Worm (Caenorhabditis elegans) whole organism, early embryonic: Measurements from ENCODE around the gene cest-17.

Source experiments
- B0310.2 ChIP-seq: sonication (generic microtip); optimal IDR thresholded peaks from 2 replicates; lab custom pipeline; 2016; ENCODE audit warnings: mild to moderate bottlenecking, missing genetic modification characterization, missing compliant biosample characterization
- F13C5.2 ChIP-seq: sonication (generic microtip); optimal IDR thresholded peaks from 2 replicates; lab custom pipeline; 2017; ENCODE audit warnings: mild to moderate bottlenecking, missing genetic modification characterization, inconsistent platforms, missing compliant biosample characterization
- aly-1 ChIP-seq: sonication (generic microtip); optimal IDR thresholded peaks from 2 replicates; lab custom pipeline; 2016; ENCODE audit warnings: missing genetic modification characterization, missing compliant biosample characterization
- ama-1 ChIP-seq: fragments of 150-350 bp; optimal IDR thresholded peaks from 2 replicates; lab custom pipeline; 2014
- ceh-36 ChIP-seq: sonication (generic microtip); optimal IDR thresholded peaks from 2 replicates; lab custom pipeline; 2016; ENCODE audit warnings: missing genetic modification characterization, inconsistent platforms, missing compliant biosample characterization
- ets-7 ChIP-seq: sonication (generic microtip); optimal IDR thresholded peaks from 2 replicates; lab custom pipeline; 2016; ENCODE audit warnings: missing genotype, missing genetic modification characterization, missing compliant biosample characterization
- flt-1 ChIP-seq: fragments of 200-800 bp; sonication (Bioruptor generic); IDR thresholded peaks from 2 replicates; pipeline ENCODE4 v1.3.6; 2022; ENCODE audit warnings: missing genetic modification characterization, missing compliant biosample characterization
- hnd-1 ChIP-seq: sonication (generic microtip); optimal IDR thresholded peaks from 2 replicates; lab custom pipeline; 2016; ENCODE audit warnings: missing genetic modification characterization, missing compliant biosample characterization
- scrt-1 ChIP-seq: fragments of 200-800 bp; sonication (Bioruptor generic); IDR thresholded peaks from 2 replicates; pipeline ENCODE4 v1.3.6; 2022; ENCODE audit warnings: missing genetic modification characterization, missing compliant biosample characterization
- sea-1 ChIP-seq: fragments of 200-800 bp; sonication (Bioruptor generic); conservative IDR thresholded peaks from 2 replicates; pipeline ENCODE4 v1.3.6; 2022; ENCODE audit warnings: missing genetic modification characterization, missing compliant biosample characterization
- tbx-11 ChIP-seq: fragments of 200-800 bp; sonication (Bioruptor generic); IDR thresholded peaks from 2 replicates; pipeline ENCODE4 v1.3.6; 2022; ENCODE audit warnings: missing genetic modification characterization, missing compliant biosample characterization
- tbx-37 ChIP-seq: fragments of 200-800 bp; sonication (Bioruptor generic); conservative IDR thresholded peaks from 2 replicates; pipeline ENCODE4 v1.3.6; 2022; ENCODE audit warnings: missing genetic modification reagents, missing genetic modification characterization, missing compliant biosample characterization
- tra-4 ChIP-seq: sonication (generic microtip); optimal IDR thresholded peaks from 2 replicates; lab custom pipeline; 2017; ENCODE audit warnings: missing genetic modification characterization, missing compliant biosample characterization

DNA sequence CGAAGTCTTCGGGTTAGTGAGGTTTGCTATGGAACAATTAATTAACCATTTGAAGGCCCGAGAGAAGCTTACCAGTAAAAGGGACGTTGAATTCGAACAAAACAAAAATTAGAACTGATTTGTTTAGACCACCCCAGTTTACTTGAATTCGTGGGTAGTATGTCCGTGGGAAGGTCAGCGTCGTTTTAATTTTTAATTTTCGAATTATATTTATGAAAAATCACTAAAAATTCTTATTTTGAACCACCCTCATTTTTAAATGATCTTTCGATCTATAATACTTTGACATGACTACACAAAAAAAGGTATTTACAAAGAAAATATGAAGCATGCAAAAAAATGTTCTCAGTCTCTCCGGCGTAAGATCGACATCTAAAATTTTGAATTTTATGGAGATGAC is 42.3 kb downstream of the cest-17 start, which contains the start of gene C16D9.5:
- TF ChIP-seq scrt-1 (GFP tag; lab: Robert Waterston, UW) (no peak), ama-1 (no peak), B0310.2 (tag; lab: Kevin White, UChicago) (no peak), flt-1 (GFP tag; lab: Robert Waterston, UW) (no peak), hnd-1 (no peak), tbx-11 (GFP tag; lab: Robert Waterston, UW) (no peak), tra-4 (no peak), aly-1 (tag; lab: Kevin White, UChicago) (no peak), ets-7 (no peak), sea-1 (GFP tag; lab: Robert Waterston, UW) (no peak), tbx-37 (no peak), ceh-36 (no peak), F13C5.2 (tag; lab: Kevin White, UChicago) (no peak)
